Fruit fly (Drosophila melanogaster): Measurements from ENCODE around the gene mthl12.

Gene mthl12

DNA sequence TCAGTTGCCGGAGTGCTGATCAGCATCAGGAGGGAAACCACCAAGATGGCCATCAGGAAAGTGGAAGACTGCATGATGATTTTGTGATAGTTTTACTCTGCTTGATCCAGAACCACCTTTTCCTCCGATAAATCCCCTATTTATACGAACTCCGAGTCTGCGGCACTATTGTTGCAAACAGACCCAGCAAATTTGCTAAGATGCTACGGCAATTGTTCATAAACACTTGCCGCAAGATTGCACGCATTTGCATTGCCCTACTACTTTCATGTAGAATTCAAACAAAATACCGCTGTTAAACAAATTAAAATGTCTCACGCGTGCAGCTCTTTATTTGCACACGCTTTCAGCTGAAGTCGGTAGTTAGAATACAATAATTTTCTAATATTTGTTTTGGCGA lies 34.3 kb upstream of the mthl12 start, which contains the start of gene CG45080:
TSS of gene CG45080 (minus strand) at position 101 of the 400 bp plus-strand sequence.
- no peak for TF ChIP-seq CG4496 (GFP tag; IDR thresholded peaks at IDR 0.05)
- no peak for TF ChIP-seq D1 (tag; optimal IDR thresholded peaks at IDR 0.05)
- TF ChIP-seq Pif1B (GFP tag; optimal IDR thresholded peaks at IDR 0.05), result no peak
- no peak for TF ChIP-seq CG14655 (GFP tag; optimal IDR thresholded peaks at IDR 0.05)
- no peak for TF ChIP-seq CG10348 (GFP tag; IDR thresholded peaks at IDR 0.05)
- TF ChIP-seq CG17806 (tag; optimal IDR thresholded peaks at IDR 0.05), result no peak
- no peak for TF ChIP-seq EcR (GFP tag; optimal IDR thresholded peaks at IDR 0.05)
- no peak for TF ChIP-seq CG9948 (tag; optimal IDR thresholded peaks at IDR 0.05)
- no peak for TF ChIP-seq Ets98B (GFP tag; IDR thresholded peaks at IDR 0.05)
- no peak for TF ChIP-seq Snoo (tag; optimal IDR thresholded peaks at IDR 0.05)
- no peak for TF ChIP-seq CG34367 (tag; optimal IDR thresholded peaks at IDR 0.05)

DNA sequence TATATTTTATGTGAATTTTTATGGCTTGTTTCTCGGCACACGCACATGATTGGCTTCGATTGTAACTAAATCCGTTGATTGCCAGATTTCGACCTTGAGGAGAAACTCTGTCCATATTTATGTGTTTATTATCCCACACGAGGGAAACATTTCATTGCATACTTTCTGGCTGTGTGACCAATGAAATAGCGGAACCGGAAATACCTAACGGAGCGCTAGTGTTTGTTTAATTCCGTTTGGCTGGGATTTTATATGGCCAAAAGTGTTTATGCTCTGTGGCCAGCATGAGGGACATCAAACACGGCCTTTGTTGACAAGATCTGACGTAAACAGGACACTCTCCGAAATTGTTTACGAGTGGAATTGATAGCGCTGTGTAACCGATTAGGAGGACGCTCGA lies 33.6 kb upstream of the mthl12 start:
- peak; percentile 76; the same call in 2 of the 3 replicates for TF ChIP-seq CG4496 (GFP tag; IDR thresholded peaks at IDR 0.05)
- peak; percentile 20 for TF ChIP-seq Pif1A (GFP tag; optimal IDR thresholded peaks at IDR 0.05)
- no peak for TF ChIP-seq CG9948 (tag; optimal IDR thresholded peaks at IDR 0.05)

- TF ChIP-seq D1 (tag; optimal IDR thresholded peaks at IDR 0.05), result no peak
Measured at dm6 chr3R:13333031-13333430, 20.4 kb upstream of the mthl12 start.

DNA sequence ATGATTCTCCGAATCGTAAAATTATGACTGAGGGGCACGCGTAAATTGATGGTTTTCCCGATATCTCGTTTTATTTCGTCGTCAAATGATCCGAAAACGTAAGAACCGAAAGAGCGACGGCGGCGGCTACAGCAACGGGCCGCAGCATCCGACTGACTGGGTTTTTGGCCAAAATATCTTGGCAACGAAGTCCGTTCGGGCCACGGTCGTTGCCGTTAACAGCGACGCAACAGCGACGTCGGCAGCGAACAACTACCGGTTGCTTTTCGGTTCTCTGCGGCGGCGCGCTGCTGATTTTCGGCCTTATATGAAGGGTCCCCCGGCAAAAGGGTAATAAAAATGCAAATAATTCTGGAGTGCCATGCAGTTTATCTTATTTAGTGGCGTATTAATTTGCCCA lies 19.5 kb upstream of the mthl12 start, which contains the start of gene PK2-R2:
TSS of gene PK2-R2 (minus strand) at position 160 of the 400 bp plus-strand sequence.
- TF ChIP-seq D1 (tag; optimal IDR thresholded peaks at IDR 0.05), result no peak
- no peak for TF ChIP-seq CG17806 (tag; optimal IDR thresholded peaks at IDR 0.05)
- TF ChIP-seq CG4496 (GFP tag; IDR thresholded peaks at IDR 0.05), result no peak
- no peak for TF ChIP-seq CG8159 (tag; optimal IDR thresholded peaks at IDR 0.05)
- no peak for TF ChIP-seq CG34367 (tag; optimal IDR thresholded peaks at IDR 0.05)
- TF ChIP-seq Snoo (tag; optimal IDR thresholded peaks at IDR 0.05), result no peak
- no peak for TF ChIP-seq CG13204 (GFP tag; optimal IDR thresholded peaks at IDR 0.05)
- TF ChIP-seq rn (GFP tag; IDR thresholded peaks at IDR 0.05), result no peak
- no peak for TF ChIP-seq CG12605 (GFP tag; IDR thresholded peaks at IDR 0.05)

DNA sequence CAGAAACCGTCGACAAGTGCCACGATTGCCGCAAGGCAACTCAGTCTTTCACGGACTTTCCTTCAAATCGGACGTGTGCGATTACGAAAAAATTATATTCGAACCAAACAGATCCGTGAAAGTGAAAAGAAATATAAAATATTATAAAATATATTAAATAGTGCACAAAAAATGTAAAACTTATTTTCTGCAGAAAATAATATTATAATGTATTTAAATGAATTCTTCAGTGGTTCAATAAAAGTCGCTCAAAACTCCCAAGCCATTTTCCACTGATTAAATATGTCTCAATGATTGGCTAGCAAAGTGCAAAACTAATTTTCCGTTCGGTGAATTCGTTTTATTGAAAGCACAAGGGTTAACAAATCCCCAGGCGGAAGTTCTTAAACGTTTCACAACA lies 15.4 kb upstream of the mthl12 start, which contains the start of gene PK2-R1:
TSS of gene PK2-R1 (plus strand) at position 301 of the 400 bp plus-strand sequence.
- TF ChIP-seq CG8301 (tag; optimal IDR thresholded peaks at IDR 0.05), result no peak

- TF ChIP-seq CG12605 (GFP tag; IDR thresholded peaks at IDR 0.05) (no peak), Snoo (tag; optimal IDR thresholded peaks at IDR 0.05) (no peak), gl (tag; optimal IDR thresholded peaks at IDR 0.05) (no peak), CG8159 (tag; optimal IDR thresholded peaks at IDR 0.05) (no peak), rn (GFP tag; IDR thresholded peaks at IDR 0.05) (no peak), CG8301 (tag; optimal IDR thresholded peaks at IDR 0.05) (no peak), CG34367 (tag; optimal IDR thresholded peaks at IDR 0.05) (no peak), CG32121 (GFP tag; IDR thresholded peaks at IDR 0.05) (no peak), CG4496 (GFP tag; IDR thresholded peaks at IDR 0.05) (no peak), fd96Ca (GFP tag; IDR thresholded peaks at IDR 0.05) (no peak), CG14655 (GFP tag; optimal IDR thresholded peaks at IDR 0.05) (no peak), CG17806 (tag; optimal IDR thresholded peaks at IDR 0.05) (no peak), Pif1B (GFP tag; optimal IDR thresholded peaks at IDR 0.05) (no peak), D1 (tag; optimal IDR thresholded peaks at IDR 0.05) (no peak), EcR (GFP tag; optimal IDR thresholded peaks at IDR 0.05) (no peak), Pif1A (GFP tag; optimal IDR thresholded peaks at IDR 0.05) (no peak)
Measured at dm6 chr3R:13356960-13357359, 3.5 kb downstream of the mthl12 start.

- TF ChIP-seq CG4496 (GFP tag; IDR thresholded peaks at IDR 0.05) (peak; percentile 78), CG32121 (GFP tag; IDR thresholded peaks at IDR 0.05) (no peak), D1 (tag; optimal IDR thresholded peaks at IDR 0.05) (peak; percentile 18), Pif1A (GFP tag; optimal IDR thresholded peaks at IDR 0.05) (peak; percentile 30)
Measured at dm6 chr3R:13360108-13360507, 6.6 kb downstream of the mthl12 start.

dm6 chr3R:13363347-13363994 lies 10.0 kb downstream of the mthl12 start:
- TF ChIP-seq CG12605 (GFP tag; IDR thresholded peaks at IDR 0.05), result no peak
- TF ChIP-seq CG13204 (GFP tag; optimal IDR thresholded peaks at IDR 0.05), result no peak
- TF ChIP-seq Pif1B (GFP tag; optimal IDR thresholded peaks at IDR 0.05), result no peak
- TF ChIP-seq CG14655 (GFP tag; optimal IDR thresholded peaks at IDR 0.05), result no peak
- no peak for TF ChIP-seq CG34367 (tag; optimal IDR thresholded peaks at IDR 0.05)
- TF ChIP-seq CG32121 (GFP tag; IDR thresholded peaks at IDR 0.05), result no peak
- no peak for TF ChIP-seq CG15710 (tag; optimal IDR thresholded peaks at IDR 0.05)
- TF ChIP-seq EcR (GFP tag; optimal IDR thresholded peaks at IDR 0.05), result no peak
- TF ChIP-seq CG4496 (GFP tag; IDR thresholded peaks at IDR 0.05), result no peak
- TF ChIP-seq Snoo (tag; optimal IDR thresholded peaks at IDR 0.05), result no peak
- TF ChIP-seq CG8301 (tag; optimal IDR thresholded peaks at IDR 0.05), result no peak
- no peak for TF ChIP-seq fd96Ca (GFP tag; IDR thresholded peaks at IDR 0.05)
- TF ChIP-seq CG8159 (tag; optimal IDR thresholded peaks at IDR 0.05), result no peak
- TF ChIP-seq CG17806 (tag; optimal IDR thresholded peaks at IDR 0.05), result no peak
- no peak for TF ChIP-seq rn (GFP tag; IDR thresholded peaks at IDR 0.05)
- no peak for TF ChIP-seq Pif1A (GFP tag; optimal IDR thresholded peaks at IDR 0.05)
- TF ChIP-seq CG10348 (GFP tag; IDR thresholded peaks at IDR 0.05), result no peak
- no peak for TF ChIP-seq D1 (tag; optimal IDR thresholded peaks at IDR 0.05)
- no peak for TF ChIP-seq gl (tag; optimal IDR thresholded peaks at IDR 0.05)
